Fruit fly (Drosophila melanogaster) whole organism, embryonic: Measurements from ENCODE around the gene CG9776.

Experiments
- CG6654 ChIP-seq: fragments of 200-800 bp; sonication (Bioruptor generic); optimal IDR thresholded peaks from 2 replicates; lab custom pipeline; 2017; ENCODE audit warnings: missing biosample characterization, mild to moderate bottlenecking, missing genetic modification characterization
- her ChIP-seq: fragments of 200-800 bp; sonication (Bioruptor generic); optimal IDR thresholded peaks from 2 replicates; lab custom pipeline; 2016; ENCODE audit warnings: missing biosample characterization, missing genetic modification characterization

dm6 chr3R:4284376-4284953, 49.4 kb downstream of the CG9776 start:
- TF ChIP-seq her (GFP tag; lab: Kevin White, UChicago) (no peak), CG6654 (no peak)
